Fruit fly (Drosophila melanogaster): ENCODE data around the gene CG12011.

The CG12011 gene

dm6 chr3L:1741655-1742551 is 47.5 kb downstream of the CG12011 start (continued):
- no peak for TF ChIP-seq emc (GFP tag; optimal IDR thresholded peaks at IDR 0.05)
- no peak for TF ChIP-seq CG9817 (tag; optimal IDR thresholded peaks at IDR 0.05)
- 0 out of 3 replicates have a peak, but pooled peaks have one; percentile 21 for TF ChIP-seq CG2199 (GFP tag; IDR thresholded peaks at IDR 0.05)
- TF ChIP-seq CG7372 (GFP tag; IDR thresholded peaks at IDR 0.05): no peak
- peak; percentile 16 for TF ChIP-seq CG2116 (GFP tag; optimal IDR thresholded peaks at IDR 0.05)
- TF ChIP-seq CG8290 (GFP tag; optimal IDR thresholded peaks at IDR 0.05): no peak
- TF ChIP-seq CG8290 (tag; optimal IDR thresholded peaks at IDR 0.05): peak in 1 of 2 experiments; percentile 30
- no peak for TF ChIP-seq Hand (GFP tag; optimal IDR thresholded peaks at IDR 0.05)
- peak; percentile 2 for TF ChIP-seq NfI (GFP tag; optimal IDR thresholded peaks at IDR 0.05)
- TF ChIP-seq dysf (GFP tag; IDR thresholded peaks at IDR 0.05): no peak
- TF ChIP-seq H15 (GFP tag; IDR thresholded peaks at IDR 0.05): no peak
- no peak for TF ChIP-seq gcm2 (GFP tag; optimal IDR thresholded peaks at IDR 0.05)
- no peak for TF ChIP-seq CG10654 (GFP tag; optimal IDR thresholded peaks at IDR 0.05)
- TF ChIP-seq dm (GFP tag; optimal IDR thresholded peaks at IDR 0.05): no peak
- peak; percentile 63 for TF ChIP-seq CG5180 (GFP tag; optimal IDR thresholded peaks at IDR 0.05)
- no peak for TF ChIP-seq CG12942 (GFP tag; optimal IDR thresholded peaks at IDR 0.05)
- no peak for TF ChIP-seq TFAM (GFP tag; optimal IDR thresholded peaks at IDR 0.05)
- TF ChIP-seq Deaf1 (tag; optimal IDR thresholded peaks at IDR 0.05): peak; percentile 51
- TF ChIP-seq Nf-YB (GFP tag; optimal IDR thresholded peaks at IDR 0.05): peak; percentile 6
- no peak for TF ChIP-seq CG4360 (GFP tag; IDR thresholded peaks at IDR 0.05)
- no peak for TF ChIP-seq prd (optimal IDR thresholded peaks at IDR 0.05)
- TF ChIP-seq prd (GFP tag; IDR thresholded peaks at IDR 0.05): 0 out of 3 replicates have a peak, but pooled peaks have one; percentile 3
- no peak for TF ChIP-seq CG17912 (GFP tag; optimal IDR thresholded peaks at IDR 0.05)
- TF ChIP-seq Hmr (GFP tag; optimal IDR thresholded peaks at IDR 0.05): peak; percentile 37
- TF ChIP-seq Scr (GFP tag; IDR thresholded peaks at IDR 0.05; ENCODE audit: partially characterized antibody): peak; percentile 20; the same call in 1 of the 2 replicates
- TF ChIP-seq slbo (GFP tag; IDR thresholded peaks at IDR 0.05): no peak
- peak in 1 of 2 experiments; percentile 38 for TF ChIP-seq Trl (optimal IDR thresholded peaks at IDR 0.05)
- no peak for TF ChIP-seq Trl (GFP tag; optimal IDR thresholded peaks at IDR 0.05)
- TF ChIP-seq nerfin-1 (tag; optimal IDR thresholded peaks at IDR 0.05): peak; percentile 1
- TF ChIP-seq ase (GFP tag; IDR thresholded peaks at IDR 0.05): no peak
- peak; percentile 43; the same call in 1 of the 2 replicates for TF ChIP-seq Adf1 (GFP tag; IDR thresholded peaks at IDR 0.05)
- TF ChIP-seq CG16779 (GFP tag; IDR thresholded peaks at IDR 0.05): 0 out of 2 replicates have a peak, but pooled peaks have one; percentile 53
- TF ChIP-seq CG3163 (GFP tag; optimal IDR thresholded peaks at IDR 0.05): peak; percentile 47
- TF ChIP-seq Ets97D (GFP tag; optimal IDR thresholded peaks at IDR 0.05): no peak
- TF ChIP-seq CG10366 (GFP tag; IDR thresholded peaks at IDR 0.05): 0 out of 2 replicates have a peak, but pooled peaks have one; percentile 10
- TF ChIP-seq Neu2 (GFP tag; optimal IDR thresholded peaks at IDR 0.05; ENCODE audit: borderline replicate concordance): peak; percentile 84
- no peak for TF ChIP-seq Antp (GFP tag; optimal IDR thresholded peaks at IDR 0.05)
- no peak for TF ChIP-seq ara (GFP tag; IDR thresholded peaks at IDR 0.05)
- TF ChIP-seq E2f1 (GFP tag; IDR thresholded peaks at IDR 0.05): peak; percentile 14; the same call in 1 of the 2 replicates
- TF ChIP-seq Jarid2 (GFP tag; optimal IDR thresholded peaks at IDR 0.05): peak; percentile 52
- TF ChIP-seq ftz-f1 (GFP tag; optimal IDR thresholded peaks at IDR 0.05): peak; percentile 5
- TF ChIP-seq sd (tag; optimal IDR thresholded peaks at IDR 0.05): peak; percentile 30
- TF ChIP-seq Dref (GFP tag; IDR thresholded peaks at IDR 0.05): peak; percentile 21
- TF ChIP-seq CG13624 (GFP tag; optimal IDR thresholded peaks at IDR 0.05): no peak
- TF ChIP-seq CG11560 (tag; IDR thresholded peaks at IDR 0.05): peak; percentile 64; the same call in 1 of the 3 replicates
- no peak for TF ChIP-seq CG1529 (GFP tag; optimal IDR thresholded peaks at IDR 0.05)
- TF ChIP-seq CG2678 (tag; optimal IDR thresholded peaks at IDR 0.05): peak; percentile 30
- TF ChIP-seq salm (tag; optimal IDR thresholded peaks at IDR 0.05): peak; percentile 56
- TF ChIP-seq CG12659 (GFP tag; optimal IDR thresholded peaks at IDR 0.05): no peak
- TF ChIP-seq BEAF-32 (GFP tag; optimal IDR thresholded peaks at IDR 0.05): peak; percentile 28
